Fruit fly (Drosophila melanogaster): ENCODE data around the gene Gpdh1.

DNA sequence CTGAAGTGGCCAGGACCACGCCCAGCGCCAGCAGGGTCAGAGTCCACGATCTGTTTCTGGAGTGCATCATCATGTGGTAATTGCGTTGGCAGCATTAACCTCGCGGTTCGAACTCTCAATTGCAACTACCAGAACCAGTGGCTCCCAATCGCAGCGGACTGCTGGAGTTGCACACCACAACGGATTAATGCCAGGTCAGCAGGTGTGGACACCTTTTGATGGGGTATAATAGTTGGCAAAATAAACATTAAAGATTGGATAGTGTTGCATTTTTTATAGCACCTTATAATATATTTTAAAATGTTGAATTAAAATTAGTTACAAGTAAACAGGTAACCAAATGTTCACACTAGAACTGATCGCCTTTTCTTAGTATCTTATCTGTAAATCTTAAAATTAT lies 20.8 kb downstream of the Gpdh1 start:
- no peak for TF ChIP-seq psq (optimal IDR thresholded peaks at IDR 0.05)
- no peak for TF ChIP-seq h (optimal IDR thresholded peaks at IDR 0.05)
- no peak for TF ChIP-seq Sin3A (optimal IDR thresholded peaks at IDR 0.05)
- no peak for TF ChIP-seq insv (optimal IDR thresholded peaks at IDR 0.05)
- TF ChIP-seq ttk (optimal IDR thresholded peaks at IDR 0.05), result no peak
